Worm (Caenorhabditis elegans): ENCODE data around the gene bath-13.
"Not testable (repeated sequence)": the region's sequence is repeated elsewhere in the genome, so short reads cannot be mapped to it uniquely, and the experiment has no call there.

bath-13 gene

DNA sequence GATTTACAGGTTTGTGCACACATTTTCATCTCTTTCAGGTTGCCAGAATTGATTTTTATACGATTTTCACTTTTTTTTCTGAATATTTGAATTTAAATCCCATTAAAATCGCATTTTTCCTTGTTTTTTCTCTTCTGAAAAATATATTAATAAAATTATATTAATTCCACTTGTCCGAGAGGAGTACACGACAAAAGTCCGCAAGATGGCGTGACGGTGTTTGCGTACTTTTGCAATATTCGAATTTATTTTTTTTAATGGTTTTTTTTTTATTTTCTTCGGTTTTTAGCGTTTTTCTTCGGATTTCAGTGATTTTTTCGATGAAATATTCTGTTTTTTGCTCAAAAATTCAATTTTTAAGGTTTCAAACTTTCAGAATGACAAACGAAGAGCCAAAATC is 43.0 kb upstream of the bath-13 start, which contains the start of gene usp-39 (continued):
- peak; percentile 47 for TF ChIP-seq athp-1 (tag; optimal IDR thresholded peaks at IDR 0.05)
- TF ChIP-seq madf-8 (GFP tag; conservative IDR thresholded peaks at IDR 0.05) = peak; percentile 43
- 0 out of 2 replicates have a peak, but pooled peaks have one; percentile 26 for TF ChIP-seq hmg-20 (GFP tag; IDR thresholded peaks at IDR 0.05)

DNA sequence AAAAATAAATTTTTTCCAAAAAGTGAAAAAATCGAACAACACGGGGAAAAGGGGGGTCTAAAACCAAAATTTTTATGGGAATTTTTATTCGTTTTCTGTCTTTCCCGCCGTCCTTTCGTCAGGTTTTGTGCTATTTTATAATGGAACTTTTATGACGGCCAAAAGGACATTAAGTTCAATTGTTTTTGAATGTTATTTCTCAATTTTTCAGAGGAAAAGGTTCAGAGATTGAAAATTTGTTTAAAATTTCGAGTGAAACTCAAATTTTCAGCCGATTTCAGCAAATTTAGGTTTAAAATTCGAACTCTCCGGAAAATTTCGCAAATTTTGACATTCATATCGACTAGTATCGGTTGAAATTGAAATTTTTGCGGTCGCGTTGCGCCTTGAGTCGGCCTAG is 42.1 kb upstream of the bath-13 start, which contains the start of gene nep-18:
nep-18 (minus strand) TSS at position 101 of the 400 bp plus-strand sequence.
- TF ChIP-seq ztf-25 (GFP tag; IDR thresholded peaks at IDR 0.05) (no peak), dpl-1 (GFP tag; optimal IDR thresholded peaks at IDR 0.05) (no peak), dpff-1 (tag; optimal IDR thresholded peaks at IDR 0.05) (no peak), F57C9.4 (tag; optimal IDR thresholded peaks at IDR 0.05) (no peak), cebp-1 (GFP tag; IDR thresholded peaks at IDR 0.05) (no peak), cebp-1 (tag; optimal IDR thresholded peaks at IDR 0.05) (no peak)

DNA sequence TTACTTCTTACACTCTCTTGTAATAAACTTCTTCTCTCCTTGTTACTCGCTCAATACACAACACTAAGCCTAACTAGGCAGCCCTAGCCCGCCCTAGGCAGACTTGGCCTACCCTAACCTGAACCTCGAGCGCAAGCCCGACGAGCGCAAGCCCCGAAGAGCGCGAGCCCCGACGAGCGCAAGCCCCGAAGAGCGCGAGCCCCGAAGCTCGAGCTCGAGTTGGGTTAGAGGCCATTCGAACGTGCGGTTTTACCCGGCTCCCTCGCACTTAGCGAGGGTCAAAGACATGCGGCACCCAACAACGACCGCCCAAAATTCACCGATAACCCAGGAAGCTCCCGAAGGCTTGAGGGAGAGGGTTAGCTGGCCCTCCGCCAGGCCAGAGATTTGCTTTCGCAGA is 34.5 kb upstream of the bath-13 start:
- TF ChIP-seq lin-26 (GFP tag; IDR thresholded peaks at IDR 0.05) = peak; percentile 97
- 0 out of 2 replicates have a peak, but pooled peaks have one; percentile 60 for TF ChIP-seq sea-2 (GFP tag; IDR thresholded peaks at IDR 0.05)
- peak; percentile 43; the same call in 1 of the 2 replicates for TF ChIP-seq madf-6 (GFP tag; IDR thresholded peaks at IDR 0.05)
- TF ChIP-seq egrh-3 (GFP tag; IDR thresholded peaks at IDR 0.05) = peak; percentile 93; the same call in 1 of the 2 replicates
- 0 out of 2 replicates have a peak, but pooled peaks have one; percentile 42 for TF ChIP-seq ztf-25 (GFP tag; IDR thresholded peaks at IDR 0.05)
- TF ChIP-seq attf-6 (GFP tag; IDR thresholded peaks at IDR 0.05) = peak; percentile 78; the same call in 1 of the 2 replicates
- TF ChIP-seq dox-1 (GFP tag; IDR thresholded peaks at IDR 0.05) = peak; percentile 34; the same call in 1 of the 2 replicates
- peak; percentile 75; the same call in 1 of the 2 replicates for TF ChIP-seq zfh-2 (GFP tag; conservative IDR thresholded peaks at IDR 0.05)
- TF ChIP-seq mcd-1 (GFP tag; IDR thresholded peaks at IDR 0.05) = peak; percentile 26; the same call in 1 of the 2 replicates

DNA sequence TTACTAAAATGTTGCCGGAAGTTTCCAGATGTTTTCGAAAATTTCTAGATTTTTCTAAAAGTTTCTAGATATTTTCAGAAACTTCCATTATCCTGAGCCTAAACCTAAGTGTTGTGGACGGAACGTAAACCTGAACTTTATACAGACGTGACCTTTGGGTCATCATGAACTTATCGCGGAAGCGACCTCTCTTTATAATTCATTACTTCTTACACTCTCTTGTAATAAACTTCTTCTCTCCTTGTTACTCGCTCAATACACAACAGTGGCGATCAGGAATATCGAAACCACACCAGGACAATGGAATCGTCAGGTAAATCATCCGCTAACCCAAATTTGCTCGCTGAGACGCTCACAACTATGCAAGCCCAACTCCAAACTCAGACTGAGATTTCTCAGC is 31.8 kb upstream of the bath-13 start, which contains the start of gene K02F6.1:
K02F6.1 (plus strand) TSS at position 301 of the 400 bp plus-strand sequence.
- not testable (repeated sequence) for TF ChIP-seq mxl-1 (tag; optimal IDR thresholded peaks at IDR 0.05); rpc-1 (optimal IDR thresholded peaks at IDR 0.05); rpc-1 (tag; optimal IDR thresholded peaks at IDR 0.05); B0035.1 (tag; optimal IDR thresholded peaks at IDR 0.05)

DNA sequence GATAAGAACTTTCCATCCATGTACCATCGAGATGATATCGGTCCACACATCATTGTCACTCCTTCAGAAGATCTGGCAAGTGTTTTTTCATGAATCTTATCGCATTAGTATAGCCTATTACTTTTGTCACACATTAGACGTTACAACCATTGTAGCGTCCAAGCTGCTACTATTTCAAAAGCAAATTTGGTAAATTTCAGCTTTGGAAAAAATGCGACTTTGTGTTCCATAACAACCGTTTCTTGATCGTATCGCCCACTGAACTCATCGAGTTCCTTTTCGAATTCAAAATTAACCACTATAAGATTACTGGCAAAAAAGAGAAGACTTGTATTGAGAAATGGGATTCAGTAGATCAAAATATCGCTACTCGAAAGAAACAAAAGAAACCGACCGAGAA is 31.2 kb upstream of the bath-13 start:
- TF ChIP-seq nfyb-1 (GFP tag; IDR thresholded peaks at IDR 0.05) (no peak), lag-1 (GFP tag; IDR thresholded peaks at IDR 0.05) (no peak), madf-10 (tag; optimal IDR thresholded peaks at IDR 0.05) (no peak), egl-18 (GFP tag; IDR thresholded peaks at IDR 0.05) (no peak), ccch-3 (GFP tag; optimal IDR thresholded peaks at IDR 0.05) (no peak), tbp1 (GFP tag; optimal IDR thresholded peaks at IDR 0.05) (no peak), F57C9.4 (tag; optimal IDR thresholded peaks at IDR 0.05) (no peak), lsl-1 (GFP tag; optimal IDR thresholded peaks at IDR 0.05) (no peak), nfya-1 (tag; optimal IDR thresholded peaks at IDR 0.05; ENCODE audit: borderline replicate concordance, insufficient read depth) (no peak), die-1 (tag; optimal IDR thresholded peaks at IDR 0.05) (no peak), repo-1 (tag; optimal IDR thresholded peaks at IDR 0.05) (no peak), tbx-9 (tag; optimal IDR thresholded peaks at IDR 0.05; ENCODE audit: borderline replicate concordance) (no peak), mel-28 (tag; optimal IDR thresholded peaks at IDR 0.05; ENCODE audit: borderline replicate concordance) (no peak), nhr-27 (tag; optimal IDR thresholded peaks at IDR 0.05) (no peak), Y56A3A.18 (GFP tag; IDR thresholded peaks at IDR 0.05) (no peak), sea-2 (GFP tag; IDR thresholded peaks at IDR 0.05) (no peak), madf-3 (GFP tag; IDR thresholded peaks at IDR 0.05) (no peak), bed-1 (GFP tag; IDR thresholded peaks at IDR 0.05) (no peak), Y79H2A.3 (GFP tag; conservative IDR thresholded peaks at IDR 0.05) (no peak), F52B5.7 (tag; optimal IDR thresholded peaks at IDR 0.05) (no peak)

Data from whole organism, young adult.